Worm (Caenorhabditis elegans): Measurements from ENCODE around the gene col-105.

DNA sequence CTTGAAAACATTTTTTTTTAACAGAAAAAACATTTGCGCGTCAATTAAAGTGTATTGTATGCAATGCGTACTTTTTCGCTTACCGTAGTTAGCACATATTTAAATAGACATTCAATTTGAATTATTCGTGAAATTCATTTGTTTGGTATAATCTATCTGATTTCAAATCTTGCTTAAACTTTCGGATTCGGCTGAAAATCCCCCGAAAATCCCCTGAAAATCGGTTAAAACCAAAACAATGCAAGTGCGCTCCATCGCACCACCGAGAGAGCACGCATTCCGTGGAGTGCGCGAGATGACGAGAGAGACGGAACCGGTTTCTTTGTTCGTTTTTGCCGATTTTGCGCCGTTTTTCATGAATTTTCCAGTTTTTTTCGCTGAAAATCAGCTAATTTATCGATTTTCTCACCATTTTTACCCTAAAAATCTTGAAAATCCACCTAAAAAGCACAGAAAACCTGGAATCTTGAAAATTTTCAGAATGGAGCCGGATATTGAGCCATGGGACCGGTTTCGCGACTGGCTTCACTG lies 30.3 kb downstream of the col-105 start, which contains the start of gene F53H1.3:
- TF ChIP-seq tab-1 (GFP tag; IDR thresholded peaks at IDR 0.05) (no peak), flt-1 (GFP tag; IDR thresholded peaks at IDR 0.05) (no peak), ztf-29 (GFP tag; IDR thresholded peaks at IDR 0.05) (no peak), T22C8.4 (GFP tag; IDR thresholded peaks at IDR 0.05) (no peak), cog-1 (tag; optimal IDR thresholded peaks at IDR 0.05) (no peak), ref-1 (GFP tag; conservative IDR thresholded peaks at IDR 0.05) (no peak), med-1 (GFP tag; optimal IDR thresholded peaks at IDR 0.05; ENCODE audit: insufficient read depth) (no peak), ztf-23 (GFP tag; IDR thresholded peaks at IDR 0.05) (no peak)
